Worm (Caenorhabditis elegans): ENCODE data around the gene cutl-25.

DNA sequence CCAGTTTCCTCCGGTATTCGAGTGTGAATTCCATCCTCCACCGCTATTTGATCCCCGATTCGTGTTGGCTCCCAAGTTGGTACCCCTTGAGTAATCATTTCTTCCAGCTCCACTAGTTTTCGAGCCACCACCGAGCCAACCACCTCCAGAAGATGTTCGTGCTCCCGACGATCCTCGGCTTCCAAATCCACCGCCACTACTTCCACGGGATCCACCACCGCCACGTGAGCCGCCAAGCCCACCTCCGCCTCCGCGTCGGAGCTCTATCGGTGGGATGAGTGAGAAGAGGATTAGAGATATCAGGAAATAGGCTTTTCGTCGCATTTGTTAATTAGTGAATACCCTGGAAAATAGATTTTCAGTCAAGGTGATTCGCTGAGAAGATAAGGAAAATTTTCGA, 17.1 kb upstream of the cutl-25 start, which contains the start of gene H06I04.6:
- TF ChIP-seq nhr-11 (tag; optimal IDR thresholded peaks at IDR 0.05) (no peak), aha-1 (tag) (no peak), egl-43 (GFP tag; IDR thresholded peaks at IDR 0.05) (0 out of 2 replicates have a peak, but pooled peaks have one; percentile 24), mxl-3 (GFP tag; optimal IDR thresholded peaks at IDR 0.05) (no peak), snpc-4 (tag; optimal IDR thresholded peaks at IDR 0.05) (no peak), lin-39 (tag; optimal IDR thresholded peaks at IDR 0.05) (no peak), ctbp-1 (GFP tag; IDR thresholded peaks at IDR 0.05) (no peak), pha-4 (GFP tag; IDR thresholded peaks at IDR 0.05) (no peak), pha-4 (tag; optimal IDR thresholded peaks at IDR 0.05) (no peak)

All from whole organism, L4 larva.